Worm (Caenorhabditis elegans) whole organism, L3 larva: Measurements from ENCODE around the gene best-12.
A peak's percentile ranks its signal among the peaks of the same experiment; 100 is the strongest.

ENCODE experiments used
- R02D3.7 ChIP-seq: fragments of 150-350 bp; optimal IDR thresholded peaks from 2 replicates; lab custom pipeline; 2014; ENCODE audit warnings: missing biosample characterization, missing genetic modification characterization
- ZK546.5 ChIP-seq: sonication (generic microtip); optimal IDR thresholded peaks from 2 replicates; lab custom pipeline; 2017; ENCODE audit warnings: missing biosample characterization, missing genetic modification characterization
- aly-2 ChIP-seq: fragments of 150-350 bp; optimal IDR thresholded peaks from 2 replicates; lab custom pipeline; 2014; ENCODE audit warnings: missing biosample characterization, missing genetic modification characterization
- ama-1 ChIP-seq: fragments of 150-350 bp; optimal IDR thresholded peaks from 2 replicates; lab custom pipeline; 2018
- ceh-28 ChIP-seq: fragments of 150-350 bp; optimal IDR thresholded peaks from 2 replicates; lab custom pipeline; 2014; ENCODE audit warnings: missing biosample characterization, missing genetic modification reagents, missing genetic modification characterization
- ceh-9 ChIP-seq: sonication (generic microtip); optimal IDR thresholded peaks from 2 replicates; lab custom pipeline; 2018; ENCODE audit warnings: missing biosample characterization, missing genetic modification characterization
- daf-12 ChIP-seq: fragments of 150-350 bp; optimal IDR thresholded peaks from 2 replicates; lab custom pipeline; 2014; ENCODE audit warnings: missing biosample characterization, missing genetic modification reagents, missing genetic modification characterization
- elt-1 ChIP-seq: fragments of 150-350 bp; optimal IDR thresholded peaks from 2 replicates; lab custom pipeline; 2014; ENCODE audit warnings: missing biosample characterization, missing genetic modification characterization
- elt-2 ChIP-seq: sonication (generic microtip); optimal IDR thresholded peaks from 2 replicates; lab custom pipeline; 2016; ENCODE audit warnings: missing genetic modification reagents, mild to moderate bottlenecking, missing genetic modification characterization, missing compliant biosample characterization
- elt-3 ChIP-seq, 3 experiments: fragments of 150-350 bp in 1 of 3; sonication (generic microtip) in 2 of 3; optimal IDR thresholded peaks; 2 replicates in 2 of 3; 4 replicates in 1 of 3; lab custom pipeline; 2014 to 2017; ENCODE audit warnings: missing biosample characterization in 3 of 3, missing genetic modification characterization in 3 of 3
- fkh-10 ChIP-seq: sonication (generic microtip); optimal IDR thresholded peaks from 2 replicates; lab custom pipeline; 2017; ENCODE audit warnings: missing biosample characterization, missing genetic modification reagents, missing genetic modification characterization
- fkh-2 ChIP-seq: fragments of 150-350 bp; optimal IDR thresholded peaks from 2 replicates; lab custom pipeline; 2014; ENCODE audit warnings: missing biosample characterization, missing genetic modification reagents, missing genetic modification characterization
- fos-1 ChIP-seq: fragments of 150-350 bp; optimal IDR thresholded peaks from 2 replicates; lab custom pipeline; 2014; ENCODE audit warnings: missing biosample characterization, missing genetic modification characterization
- jun-1 ChIP-seq: fragments of 150-350 bp; optimal IDR thresholded peaks from 2 replicates; lab custom pipeline; 2014; ENCODE audit warnings: missing biosample characterization, missing genetic modification reagents, missing genetic modification characterization
- lin-15B ChIP-seq: fragments of 150-350 bp; optimal IDR thresholded peaks from 2 replicates; lab custom pipeline; 2014; ENCODE audit warnings: missing biosample characterization, missing genetic modification characterization
- lin-39 ChIP-seq: fragments of 150-350 bp; optimal IDR thresholded peaks from 2 replicates; lab custom pipeline; 2018; ENCODE audit warnings: missing biosample characterization, missing genetic modification reagents, missing genetic modification characterization
- lsy-12 ChIP-seq: sonication (generic microtip); optimal IDR thresholded peaks from 2 replicates; lab custom pipeline; 2016; ENCODE audit warnings: mild to moderate bottlenecking, missing genetic modification characterization, missing compliant biosample characterization
- mdl-1 ChIP-seq: fragments of 150-350 bp; optimal IDR thresholded peaks from 2 replicates; lab custom pipeline; 2014; ENCODE audit warnings: missing biosample characterization, missing genetic modification characterization
- mml-1 ChIP-seq: fragments of 150-350 bp; sonication (generic microtip); optimal IDR thresholded peaks from 3 replicates; lab custom pipeline; 2014; ENCODE audit warnings: missing biosample characterization, missing genetic modification characterization
- nfya-1 ChIP-seq: sonication (generic microtip); optimal IDR thresholded peaks from 2 replicates; lab custom pipeline; 2017; ENCODE audit warnings: missing genetic modification characterization, mild to moderate bottlenecking, missing compliant biosample characterization, antibody characterized with exemption, moderate library complexity; ENCODE audit not compliant: insufficient read depth
- nhr-11 ChIP-seq: fragments of 150-350 bp; optimal IDR thresholded peaks from 2 replicates; lab custom pipeline; 2014; ENCODE audit warnings: missing biosample characterization, missing genetic modification characterization
- nhr-12 ChIP-seq: fragments of 150-350 bp; optimal IDR thresholded peaks from 2 replicates; lab custom pipeline; 2014; ENCODE audit warnings: missing biosample characterization, missing genetic modification characterization
- nhr-237 ChIP-seq: fragments of 150-350 bp; optimal IDR thresholded peaks from 2 replicates; lab custom pipeline; 2014; ENCODE audit warnings: missing biosample characterization, missing genetic modification characterization
- nhr-25 ChIP-seq: sonication (generic microtip); optimal IDR thresholded peaks from 2 replicates; lab custom pipeline; 2017; ENCODE audit warnings: missing biosample characterization, missing genetic modification characterization
- nhr-28 ChIP-seq: fragments of 150-350 bp; optimal IDR thresholded peaks from 2 replicates; lab custom pipeline; 2014; ENCODE audit warnings: missing biosample characterization, missing genetic modification characterization
- nhr-43 ChIP-seq: sonication (generic microtip); optimal IDR thresholded peaks from 2 replicates; lab custom pipeline; 2016; ENCODE audit warnings: mild to moderate bottlenecking, missing genetic modification characterization, missing compliant biosample characterization; ENCODE audit not compliant: poor library complexity, severe bottlenecking
- nhr-67 ChIP-seq: fragments of 150-350 bp; optimal IDR thresholded peaks from 2 replicates; lab custom pipeline; 2014; ENCODE audit warnings: missing biosample characterization, missing genetic modification characterization
- nhr-76 ChIP-seq: fragments of 150-350 bp; sonication (generic microtip); optimal IDR thresholded peaks from 5 replicates; lab custom pipeline; 2014; ENCODE audit warnings: missing biosample characterization, missing genetic modification characterization
- nhr-77 ChIP-seq: fragments of 150-350 bp; optimal IDR thresholded peaks from 2 replicates; lab custom pipeline; 2014; ENCODE audit warnings: missing biosample characterization, missing genetic modification characterization
- pha-4 ChIP-seq: fragments of 150-350 bp; optimal IDR thresholded peaks from 2 replicates; lab custom pipeline; 2014; ENCODE audit warnings: missing biosample characterization, missing genetic modification reagents, missing genetic modification characterization
- pqm-1 ChIP-seq: fragments of 150-350 bp; optimal IDR thresholded peaks from 2 replicates; lab custom pipeline; 2017; ENCODE audit warnings: missing biosample characterization, missing genetic modification characterization, inconsistent platforms
- sea-2 ChIP-seq: fragments of 150-350 bp; sonication (generic microtip); optimal IDR thresholded peaks from 4 replicates; lab custom pipeline; 2014; ENCODE audit warnings: missing biosample characterization, missing genetic modification reagents, missing genetic modification characterization
- skn-1 ChIP-seq: fragments of 150-350 bp; optimal IDR thresholded peaks from 2 replicates; lab custom pipeline; 2014; ENCODE audit warnings: missing biosample characterization, missing genetic modification characterization
- snpc-4 ChIP-seq: fragments of 150-350 bp; optimal IDR thresholded peaks from 2 replicates; lab custom pipeline; 2014; ENCODE audit warnings: missing biosample characterization, missing genetic modification characterization
- unc-62 ChIP-seq: fragments of 150-350 bp; sonication (generic microtip); optimal IDR thresholded peaks from 4 replicates; lab custom pipeline; 2014; ENCODE audit warnings: missing biosample characterization, missing genetic modification reagents, missing genetic modification characterization
- zag-1 ChIP-seq: fragments of 150-350 bp; optimal IDR thresholded peaks from 2 replicates; lab custom pipeline; 2014; ENCODE audit warnings: missing biosample characterization, missing genetic modification characterization
- ztf-11 ChIP-seq: fragments of 150-350 bp; optimal IDR thresholded peaks from 2 replicates; lab custom pipeline; 2014; ENCODE audit warnings: missing biosample characterization, missing genetic modification characterization

best-12 gene

ce11 chrV:16041925-16042742, 7.1 kb upstream of the best-12 start, which contains the start of the genes his-2 and his-1:
Gene his-2, minus strand, starts transcription at chrV:16042283.
Gene his-1, plus strand, starts transcription at chrV:16042520.
- TF ChIP-seq nhr-25 = peak; percentile 34

DNA sequence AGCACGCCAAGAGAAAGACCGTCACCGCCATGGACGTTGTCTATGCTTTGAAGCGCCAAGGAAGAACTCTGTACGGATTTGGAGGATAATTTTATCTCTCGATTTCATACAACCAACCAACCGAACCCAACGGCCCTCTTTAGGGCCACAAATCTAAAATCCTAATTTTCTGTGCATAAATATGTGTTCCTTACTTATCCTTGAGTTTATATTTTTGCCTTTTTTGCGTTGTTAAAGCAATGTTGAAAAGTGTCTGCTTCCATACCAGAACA, 6.6 kb upstream of the best-12 start:
- no peak for TF ChIP-seq ceh-9 (tag; lab: Kevin White, UChicago)
- no peak for TF ChIP-seq nhr-67 (tag; lab: Kevin White, UChicago)
- TF ChIP-seq elt-3 (tag; optimal IDR thresholded peaks at IDR 0.05; lab: Kevin White, UChicago) = no peak
- no peak for TF ChIP-seq fos-1 (tag; lab: Kevin White, UChicago)
- no peak for TF ChIP-seq lsy-12
- no peak for TF ChIP-seq pha-4
- no peak for TF ChIP-seq snpc-4 (tag; lab: Kevin White, UChicago)

DNA sequence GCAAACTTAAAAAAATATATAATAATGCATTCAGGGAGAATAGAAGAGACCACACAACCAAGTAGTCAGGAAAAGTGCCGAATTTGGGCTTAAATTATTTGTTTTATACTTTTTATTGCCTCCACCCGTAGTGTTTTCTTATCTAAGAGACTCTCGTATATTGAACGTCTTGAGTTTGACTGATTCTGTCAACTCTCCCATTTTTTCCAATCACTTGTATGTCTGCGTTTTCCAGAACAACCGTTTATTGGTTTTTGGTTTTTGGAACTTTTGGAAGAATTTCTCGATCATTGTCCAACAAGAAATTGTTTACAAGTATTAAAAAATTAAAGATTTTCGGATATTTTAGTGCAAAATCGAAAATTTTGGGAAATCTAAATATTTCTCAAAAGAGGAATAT, 5.6 kb upstream of the best-12 start:
- no peak for TF ChIP-seq nhr-76 (tag; lab: Kevin White, UChicago)
- no peak for TF ChIP-seq nhr-12 (tag; lab: Kevin White, UChicago)
- no peak for TF ChIP-seq mml-1 (tag; lab: Kevin White, UChicago)
- peak; percentile 81 for TF ChIP-seq elt-2 (tag; lab: Kevin White, UChicago)
- TF ChIP-seq ztf-11 (tag; lab: Kevin White, UChicago) = no peak
- no peak for TF ChIP-seq nfya-1 (tag; lab: Kevin White, UChicago)
- TF ChIP-seq pha-4 = peak; percentile 28
- no peak for TF ChIP-seq ceh-28 (tag; lab: Kevin White, UChicago)
- no peak for TF ChIP-seq sea-2 (GFP tag; lab: Kevin White, UChicago)
- no peak for TF ChIP-seq jun-1 (tag; lab: Kevin White, UChicago)
- TF ChIP-seq nhr-11 (tag; lab: Kevin White, UChicago) = no peak
- TF ChIP-seq fos-1 (tag; lab: Kevin White, UChicago) = no peak
- TF ChIP-seq zag-1 (tag; lab: Kevin White, UChicago) = no peak
- TF ChIP-seq ama-1 (lab: Kevin White, UChicago) = no peak
- no peak for TF ChIP-seq fkh-10 (GFP tag; lab: Kevin White, UChicago)
- no peak for TF ChIP-seq elt-1
- no peak for TF ChIP-seq lin-15B (tag; lab: Kevin White, UChicago)
- TF ChIP-seq mdl-1 (tag; lab: Kevin White, UChicago) = no peak
- no peak for TF ChIP-seq skn-1
- peak; percentile 53 for TF ChIP-seq pqm-1 (tag; lab: Kevin White, UChicago)
- no peak for TF ChIP-seq daf-12 (tag; lab: Kevin White, UChicago)

- TF ChIP-seq elt-2 (tag; lab: Kevin White, UChicago) (peak; percentile 99), nhr-43 (tag; lab: Kevin White, UChicago) (peak; percentile 57), ztf-11 (tag; lab: Kevin White, UChicago) (no peak), fkh-2 (tag; lab: Kevin White, UChicago) (no peak), unc-62 (no peak), jun-1 (tag; lab: Kevin White, UChicago) (peak; percentile 82), pha-4 (peak; percentile 90), pqm-1 (tag; lab: Kevin White, UChicago) (peak; percentile 92)
Observed at ce11 chrV:16045837-16046236, 3.4 kb upstream of the best-12 start, which contains the start of gene T10C6.15. Gene T10C6.15, minus strand, starts transcription at chrV:16045940.

DNA sequence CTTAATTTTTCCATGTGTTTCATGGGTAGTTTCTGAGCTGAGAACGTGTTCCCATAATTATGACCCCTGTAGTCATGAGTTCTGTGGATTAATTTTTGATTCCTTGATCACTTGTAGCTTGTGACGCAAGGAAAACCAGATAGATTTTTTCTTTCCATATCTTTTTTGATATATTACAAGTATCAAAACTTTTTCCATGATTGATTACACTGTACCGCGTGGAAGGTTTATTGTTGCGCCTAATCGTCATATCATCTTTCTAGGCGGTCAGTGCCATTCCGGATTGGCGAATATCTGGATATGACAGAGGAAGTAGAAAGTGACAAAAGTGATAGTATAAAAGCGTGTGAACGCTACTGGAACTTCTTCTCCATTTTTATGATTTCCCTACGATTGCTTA, 2.7 kb upstream of the best-12 start, which contains the start of gene ZK285.2:
Gene ZK285.2, plus strand, starts transcription at position 301 of the 400 bp plus-strand sequence.
- TF ChIP-seq R02D3.7 (tag; lab: Kevin White, UChicago) (no peak), elt-1 (no peak), ceh-9 (tag; lab: Kevin White, UChicago) (no peak), fkh-2 (tag; lab: Kevin White, UChicago) (no peak), nhr-237 (tag; lab: Kevin White, UChicago) (no peak), ZK546.5 (tag; lab: Kevin White, UChicago) (no peak), nhr-11 (tag; lab: Kevin White, UChicago) (no peak), lin-39 (tag; lab: Kevin White, UChicago) (no peak), fkh-10 (GFP tag; lab: Kevin White, UChicago) (no peak), zag-1 (tag; lab: Kevin White, UChicago) (no peak), nhr-77 (tag; lab: Kevin White, UChicago) (no peak), nhr-28 (tag; lab: Kevin White, UChicago) (no peak), pqm-1 (tag; lab: Kevin White, UChicago) (no peak), aly-2 (tag; lab: Kevin White, UChicago) (no peak)
